Fruit fly (Drosophila melanogaster) whole organism, embryonic: ENCODE data around the gene wrm2.

Source experiments
- B-H2 ChIP-seq: fragments of 200-800 bp; sonication (Bioruptor generic); optimal IDR thresholded peaks from 2 replicates; lab custom pipeline; 2018; ENCODE audit warnings: missing biosample characterization, mild to moderate bottlenecking, missing genetic modification characterization
- CG10267 ChIP-seq: fragments of 200-800 bp; sonication (Bioruptor generic); optimal IDR thresholded peaks from 2 replicates; lab custom pipeline; 2018; ENCODE audit warnings: missing biosample characterization, mild to moderate bottlenecking, missing genetic modification characterization, moderate library complexity
- CG12071 ChIP-seq: fragments of 200-800 bp; sonication (Bioruptor generic); optimal IDR thresholded peaks from 3 replicates; lab custom pipeline; 2018; ENCODE audit warnings: missing biosample characterization, mild to moderate bottlenecking, missing genetic modification characterization
- CG12299 ChIP-seq: fragments of 200-800 bp; sonication (Bioruptor generic); optimal IDR thresholded peaks from 2 replicates; lab custom pipeline; 2018; ENCODE audit warnings: missing biosample characterization, mild to moderate bottlenecking, missing genetic modification characterization
- CG12391 ChIP-seq: fragments of 200-800 bp; sonication (Bioruptor generic); optimal IDR thresholded peaks from 3 replicates; lab custom pipeline; 2018; ENCODE audit warnings: missing biosample characterization, mild to moderate bottlenecking, missing genetic modification characterization, moderate library complexity
- CG1529 ChIP-seq: fragments of 200-800 bp; sonication (Bioruptor generic); optimal IDR thresholded peaks from 3 replicates; lab custom pipeline; 2018; ENCODE audit warnings: missing biosample characterization, missing genetic modification characterization
- CG17186 ChIP-seq: fragments of 200-800 bp; sonication (Bioruptor generic); optimal IDR thresholded peaks from 3 replicates; lab custom pipeline; 2017; ENCODE audit warnings: missing biosample characterization, missing genetic modification reagents, missing genetic modification characterization
- CG17568 ChIP-seq: fragments of 200-800 bp; sonication (Bioruptor generic); optimal IDR thresholded peaks from 2 replicates; lab custom pipeline; 2018; ENCODE audit warnings: missing biosample characterization, mild to moderate bottlenecking, missing genetic modification characterization, moderate library complexity
- CG18619 ChIP-seq: fragments of 200-800 bp; sonication (Bioruptor generic); optimal IDR thresholded peaks from 3 replicates; lab custom pipeline; 2017; ENCODE audit warnings: missing biosample characterization, mild to moderate bottlenecking, missing genetic modification characterization
- CG2889 ChIP-seq: fragments of 200-800 bp; sonication (Bioruptor generic); IDR thresholded peaks from 3 replicates; pipeline ENCODE4 v1.3.6; 2022; ENCODE audit warnings: missing biosample characterization, missing genetic modification characterization
- CG4424 ChIP-seq: fragments of 200-800 bp; sonication (Bioruptor generic); optimal IDR thresholded peaks from 3 replicates; lab custom pipeline; 2016; ENCODE audit warnings: missing biosample characterization, missing genetic modification characterization
- CG6813 ChIP-seq: fragments of 200-800 bp; sonication (Bioruptor generic); optimal IDR thresholded peaks from 2 replicates; lab custom pipeline; 2017; ENCODE audit warnings: missing biosample characterization, missing genetic modification characterization, mild to moderate bottlenecking, moderate library complexity, missing genetic modification reagents
- CG7928 ChIP-seq: fragments of 200-800 bp; sonication (Bioruptor generic); optimal IDR thresholded peaks from 2 replicates; lab custom pipeline; 2017; ENCODE audit warnings: missing biosample characterization, mild to moderate bottlenecking, missing genetic modification characterization
- CG9609 ChIP-seq: fragments of 200-800 bp; sonication (Bioruptor generic); optimal IDR thresholded peaks from 3 replicates; lab custom pipeline; 2016; ENCODE audit warnings: missing biosample characterization, missing genetic modification characterization
- Deaf1 ChIP-seq: fragments of 200-800 bp; optimal IDR thresholded peaks from 3 replicates; lab custom pipeline; 2019; ENCODE audit warnings: missing biosample characterization, mild to moderate bottlenecking, missing genetic modification characterization, moderate library complexity
- Dek ChIP-seq: fragments of 200-800 bp; sonication (Bioruptor generic); optimal IDR thresholded peaks from 3 replicates; lab custom pipeline; 2019; ENCODE audit warnings: missing biosample characterization, mild to moderate bottlenecking, missing genetic modification characterization, moderate library complexity
- Dfd ChIP-seq, 2 experiments: fragments of >200 bp; optimal IDR thresholded peaks; 2 replicates each; lab custom pipeline; 2017; ENCODE audit warnings: missing biosample characterization in 2 of 2, missing genetic modification characterization in 2 of 2
- Dp ChIP-seq: fragments of 200-800 bp; sonication (Bioruptor generic); optimal IDR thresholded peaks from 2 replicates; lab custom pipeline; 2018; ENCODE audit warnings: missing biosample characterization, mild to moderate bottlenecking, missing genetic modification characterization, moderate library complexity
- Fer3 ChIP-seq: fragments of 200-800 bp; sonication (Bioruptor generic); optimal IDR thresholded peaks from 2 replicates; lab custom pipeline; 2018; ENCODE audit warnings: missing biosample characterization, mild to moderate bottlenecking, missing genetic modification characterization, moderate library complexity
- Hand ChIP-seq: fragments of 200-800 bp; sonication (Bioruptor generic); optimal IDR thresholded peaks from 2 replicates; lab custom pipeline; 2017; ENCODE audit warnings: mild to moderate bottlenecking, missing biosample characterization, missing genetic modification reagents, missing genetic modification characterization
- Lim3 ChIP-seq: fragments of 200-800 bp; sonication (Bioruptor generic); IDR thresholded peaks from 2 replicates; pipeline ENCODE4 v1.3.6; 2022; ENCODE audit warnings: missing biosample characterization, missing genetic modification characterization
- Mad ChIP-seq: fragments of 200-800 bp; sonication (Bioruptor generic); optimal IDR thresholded peaks from 2 replicates; lab custom pipeline; 2016; ENCODE audit warnings: missing biosample characterization, missing genetic modification characterization
- Mes4 ChIP-seq: fragments of 200-800 bp; sonication (Bioruptor generic); optimal IDR thresholded peaks from 2 replicates; lab custom pipeline; 2016; ENCODE audit warnings: missing biosample characterization, missing genetic modification characterization
- Neu2 ChIP-seq: fragments of 200-800 bp; sonication (Bioruptor generic); optimal IDR thresholded peaks from 3 replicates; lab custom pipeline; 2016; ENCODE audit warnings: missing biosample characterization, missing genetic modification characterization, borderline replicate concordance
- Opbp ChIP-seq: fragments of 200-800 bp; sonication (Bioruptor generic); IDR thresholded peaks from 3 replicates; pipeline ENCODE4 v1.3.6; 2022; ENCODE audit warnings: missing biosample characterization, missing genetic modification characterization; ENCODE audit not compliant: partially characterized antibody
- Spps ChIP-seq: fragments of 200-800 bp; sonication (Bioruptor generic); optimal IDR thresholded peaks from 2 replicates; lab custom pipeline; 2018; ENCODE audit warnings: missing biosample characterization, mild to moderate bottlenecking, missing genetic modification characterization
- Sry-β ChIP-seq: fragments of 200-800 bp; sonication (Bioruptor generic); optimal IDR thresholded peaks from 2 replicates; lab custom pipeline; 2018; ENCODE audit warnings: missing biosample characterization, mild to moderate bottlenecking, missing genetic modification characterization, moderate library complexity
- TFAM ChIP-seq: fragments of 200-800 bp; sonication (Bioruptor generic); optimal IDR thresholded peaks from 2 replicates; lab custom pipeline; 2017; ENCODE audit warnings: missing biosample characterization, missing genetic modification characterization, inconsistent platforms
- bcd ChIP-seq: fragments of 200-800 bp; sonication (Bioruptor generic); optimal IDR thresholded peaks from 2 replicates; lab custom pipeline; 2017; ENCODE audit warnings: missing biosample characterization, mild to moderate bottlenecking, missing genetic modification characterization
- crc ChIP-seq: fragments of 200-800 bp; sonication (Bioruptor generic); optimal IDR thresholded peaks from 2 replicates; lab custom pipeline; 2016; ENCODE audit warnings: missing biosample characterization, missing genetic modification characterization
- crp ChIP-seq, 2 experiments: fragments of 200-800 bp; sonication (Bioruptor generic); optimal IDR thresholded peaks; 2 replicates in 1 of 2; 3 replicates in 1 of 2; lab custom pipeline; 2017; ENCODE audit warnings: missing biosample characterization in 2 of 2, missing genetic modification characterization in 2 of 2, mild to moderate bottlenecking in 1 of 2, moderate library complexity in 1 of 2
- cwo ChIP-seq: fragments of 200-800 bp; sonication (Bioruptor generic); optimal IDR thresholded peaks from 3 replicates; lab custom pipeline; 2017; ENCODE audit warnings: missing biosample characterization, missing genetic modification characterization, mild to moderate bottlenecking, moderate library complexity, missing genetic modification reagents
- emc ChIP-seq: fragments of 200-800 bp; sonication (Bioruptor generic); optimal IDR thresholded peaks from 2 replicates; lab custom pipeline; 2016; ENCODE audit warnings: missing biosample characterization, missing genetic modification characterization
- gcm ChIP-seq: fragments of 200-800 bp; sonication (Bioruptor generic); optimal IDR thresholded peaks from 2 replicates; lab custom pipeline; 2019; ENCODE audit warnings: missing biosample characterization, mild to moderate bottlenecking, missing genetic modification characterization, moderate library complexity
- gsb ChIP-seq: fragments of 200-800 bp; sonication (Bioruptor generic); IDR thresholded peaks from 2 replicates; pipeline ENCODE4 v1.3.6; 2022; ENCODE audit warnings: missing biosample characterization, missing genetic modification characterization
- kay ChIP-seq: fragments of 200-800 bp; sonication (Bioruptor generic); optimal IDR thresholded peaks from 2 replicates; lab custom pipeline; 2016; ENCODE audit warnings: missing biosample characterization, missing genetic modification characterization
- klu ChIP-seq: fragments of 200-800 bp; sonication (Bioruptor generic); IDR thresholded peaks from 2 replicates; pipeline ENCODE4 v1.3.6; 2022; ENCODE audit warnings: missing biosample characterization, missing genetic modification characterization
- lola ChIP-seq, 3 experiments: fragments of >200 bp in 2 of 3; fragments of 200-800 bp in 1 of 3; sonication (Bioruptor generic) in 1 of 3; optimal IDR thresholded peaks; 2 replicates each; lab custom pipeline; 2017 to 2019; ENCODE audit warnings: missing biosample characterization in 3 of 3, missing genetic modification characterization in 3 of 3, mild to moderate bottlenecking in 1 of 3, moderate library complexity in 1 of 3
- nerfin-1 ChIP-seq: fragments of 200-800 bp; sonication (Bioruptor generic); optimal IDR thresholded peaks from 3 replicates; lab custom pipeline; 2019; ENCODE audit warnings: missing biosample characterization, mild to moderate bottlenecking, missing genetic modification characterization, moderate library complexity
- nom ChIP-seq: fragments of 200-800 bp; sonication (Bioruptor generic); optimal IDR thresholded peaks from 2 replicates; lab custom pipeline; 2017; ENCODE audit warnings: missing biosample characterization, missing genetic modification characterization, mild to moderate bottlenecking, moderate library complexity, missing genetic modification reagents
- p53 ChIP-seq: fragments of 200-800 bp; sonication (Bioruptor generic); optimal IDR thresholded peaks from 2 replicates; lab custom pipeline; 2016; ENCODE audit warnings: missing biosample characterization, missing genetic modification characterization
- salm ChIP-seq: fragments of 200-800 bp; sonication (Bioruptor generic); optimal IDR thresholded peaks from 2 replicates; lab custom pipeline; 2018; ENCODE audit warnings: missing biosample characterization, mild to moderate bottlenecking, missing genetic modification characterization
- sens ChIP-seq: fragments of 200-800 bp; sonication (Bioruptor generic); peaks from one replicate; lab custom pipeline; 2016; ENCODE audit warnings: missing biosample characterization, missing genetic modification characterization
- sisA ChIP-seq: fragments of 200-800 bp; sonication (Bioruptor generic); IDR thresholded peaks from 2 replicates; pipeline ENCODE4 v1.3.6; 2022; ENCODE audit warnings: missing biosample characterization, missing genetic modification characterization
- slou ChIP-seq: fragments of 200-800 bp; sonication (Bioruptor generic); optimal IDR thresholded peaks from 3 replicates; lab custom pipeline; 2016; ENCODE audit warnings: missing biosample characterization, missing genetic modification characterization
- slp2 ChIP-seq: fragments of 200-800 bp; sonication (Bioruptor generic); optimal IDR thresholded peaks from 2 replicates; lab custom pipeline; 2016; ENCODE audit warnings: missing biosample characterization, missing genetic modification characterization
- ttk ChIP-seq: fragments of 200-800 bp; sonication (Bioruptor generic); IDR thresholded peaks from 2 replicates; pipeline ENCODE4 v2.1.2; 2022; ENCODE audit warnings: missing biosample characterization, missing genetic modification characterization
- wdn ChIP-seq: fragments of 200-800 bp; sonication (Bioruptor generic); IDR thresholded peaks from 2 replicates; pipeline ENCODE4 v1.3.6; 2022; ENCODE audit warnings: missing biosample characterization, missing genetic modification characterization

The wrm2 gene

DNA sequence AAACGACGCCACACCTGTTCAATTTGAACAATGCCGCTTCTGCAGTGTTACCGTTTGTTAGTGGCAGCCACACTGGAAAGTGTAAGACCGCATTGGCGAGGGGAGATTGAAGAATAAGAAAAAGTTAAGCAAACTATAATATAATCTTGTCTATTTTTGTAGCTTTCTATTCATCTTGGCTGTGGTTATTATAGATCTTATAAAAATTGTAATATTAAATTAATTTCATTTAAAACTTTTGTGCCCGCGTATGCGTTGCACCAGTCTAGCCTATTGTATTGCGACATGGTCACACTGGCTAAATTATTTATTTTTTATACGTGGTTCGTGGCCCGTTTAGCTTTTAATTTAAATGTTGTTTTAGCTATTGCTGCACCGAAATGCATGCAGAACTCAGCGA, 11.7 kb downstream of the wrm2 start, which contains the start of the genes RhoGEF4 and Rint1 (continued):
- no peak for TF ChIP-seq Neu2 (GFP tag; lab: Kevin White, UChicago)
- peak; percentile 73 for TF ChIP-seq CG10267 (tag; lab: Kevin White, UChicago)
- TF ChIP-seq CG12299, result no peak
- TF ChIP-seq nom (GFP tag; lab: Kevin White, UChicago), result no peak
- no peak for TF ChIP-seq salm (tag; lab: Kevin White, UChicago)
- TF ChIP-seq ttk (GFP tag; lab: Robert Waterston, UW), result peak; percentile 60; the same call in 1 of the 2 replicates
- TF ChIP-seq Lim3 (GFP tag; lab: Robert Waterston, UW), result no peak

DNA sequence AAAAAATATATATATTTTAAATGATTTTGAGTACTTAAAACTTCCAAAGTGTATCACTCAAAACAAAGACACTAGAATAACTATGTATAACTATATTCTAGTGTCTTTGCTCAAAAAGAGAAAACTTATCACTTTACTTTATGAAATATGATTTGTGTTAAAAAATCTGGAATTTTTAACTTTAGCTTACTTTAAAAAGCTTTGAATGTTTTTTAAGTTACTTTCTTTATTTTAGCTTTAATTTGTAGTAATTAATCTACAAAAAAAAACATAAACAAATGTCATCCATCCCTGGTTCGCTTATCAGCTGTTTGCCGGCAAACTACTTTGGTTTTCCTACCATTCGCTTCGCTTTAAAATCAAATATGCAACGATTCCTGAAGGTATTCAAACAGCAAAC, 15.3 kb downstream of the wrm2 start, which contains the start of gene CG8607:
Gene CG8607, plus strand, starts transcription at position 301 of the 400 bp plus-strand sequence.
- no peak for TF ChIP-seq kay (GFP tag; lab: Kevin White, UChicago)
- no peak for TF ChIP-seq CG6813 (GFP tag; lab: Kevin White, UChicago)
- no peak for TF ChIP-seq CG9609 (GFP tag; lab: Kevin White, UChicago)
- TF ChIP-seq slou (GFP tag; lab: Kevin White, UChicago), result no peak
- no peak for TF ChIP-seq crc (GFP tag; lab: Kevin White, UChicago)
- TF ChIP-seq Mad, result no peak
- peak in 1 of 2 experiments; percentile 57 for TF ChIP-seq crp (GFP tag; optimal IDR thresholded peaks at IDR 0.05; lab: Kevin White, UChicago)
- no peak for TF ChIP-seq gsb (GFP tag; lab: Robert Waterston, UW)
- no peak for TF ChIP-seq Dek (tag; lab: Kevin White, UChicago)
- no peak for TF ChIP-seq Mes4 (GFP tag; lab: Kevin White, UChicago)
- peak; percentile 21 for TF ChIP-seq CG7928 (GFP tag; lab: Kevin White, UChicago)
- TF ChIP-seq sens (GFP tag; lab: Kevin White, UChicago), result peak; percentile 15
- TF ChIP-seq Hand (GFP tag; lab: Kevin White, UChicago), result no peak
- no peak for TF ChIP-seq CG12391

DNA sequence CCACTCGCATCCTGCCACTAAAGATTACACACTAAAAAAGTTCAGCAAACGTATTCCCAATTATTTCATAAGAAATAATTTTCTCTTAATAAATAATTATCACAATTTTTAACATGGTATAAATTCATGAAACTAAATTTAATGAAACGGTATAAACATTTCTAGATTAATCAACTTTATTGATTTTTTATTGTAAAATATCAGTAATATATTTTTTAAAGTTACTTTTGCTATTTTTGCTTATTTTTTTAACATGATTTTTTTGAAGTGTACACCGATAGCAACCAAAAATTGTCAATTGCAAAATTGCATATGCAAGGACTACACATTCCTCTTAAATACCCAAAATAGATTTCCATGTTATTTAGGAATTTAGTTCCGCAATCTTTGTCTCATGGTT, 20.9 kb downstream of the wrm2 start:
- TF ChIP-seq slp2 (GFP tag; lab: Kevin White, UChicago) (no peak), CG1529 (GFP tag; lab: Kevin White, UChicago) (no peak), nerfin-1 (no peak), gcm (GFP tag; lab: Kevin White, UChicago) (no peak), bcd (GFP tag; lab: Kevin White, UChicago) (no peak), CG18619 (no peak), CG10267 (tag; lab: Kevin White, UChicago) (no peak), CG4424 (GFP tag; lab: Kevin White, UChicago) (no peak), Dp (no peak), Deaf1 (tag; lab: Kevin White, UChicago) (peak; percentile 15), wdn (GFP tag; lab: Robert Waterston, UW) (no peak), Opbp (GFP tag; lab: Robert Waterston, UW) (no peak), Spps (tag; lab: Kevin White, UChicago) (no peak), CG17568 (GFP tag; lab: Kevin White, UChicago) (no peak), sisA (no peak), p53 (GFP tag; lab: Kevin White, UChicago) (no peak), B-H2 (GFP tag; lab: Kevin White, UChicago) (no peak), Dfd (GFP tag; optimal IDR thresholded peaks at IDR 0.05; lab: Kevin White, UChicago) (no peak), Fer3 (tag; lab: Kevin White, UChicago) (no peak), TFAM (GFP tag; lab: Kevin White, UChicago) (no peak), Sry-β (GFP tag; lab: Kevin White, UChicago) (no peak), cwo (GFP tag; lab: Kevin White, UChicago) (peak; percentile 5), CG12071 (GFP tag; lab: Kevin White, UChicago) (no peak), CG17186 (GFP tag; lab: Kevin White, UChicago) (no peak), lola (GFP tag; optimal IDR thresholded peaks at IDR 0.05; lab: Kevin White, UChicago) (no peak), emc (GFP tag; lab: Kevin White, UChicago) (no peak), CG2889 (GFP tag; lab: Robert Waterston, UW) (no peak), klu (GFP tag; lab: Robert Waterston, UW) (no peak)
